Worm (Caenorhabditis elegans): ENCODE results near the gene gad-3.

gad-3 gene

ce11 chrV:9212499-9212898, 39.7 kb upstream of the gad-3 start:
- TF ChIP-seq tra-4 (tag; optimal IDR thresholded peaks at IDR 0.05) (no peak), ama-1 (optimal IDR thresholded peaks at IDR 0.05) (no peak), aly-1 (tag; optimal IDR thresholded peaks at IDR 0.05) (no peak), scrt-1 (GFP tag; IDR thresholded peaks at IDR 0.05) (no peak), ceh-36 (tag; optimal IDR thresholded peaks at IDR 0.05) (no peak), sea-1 (GFP tag; conservative IDR thresholded peaks at IDR 0.05) (no peak), flt-1 (GFP tag; IDR thresholded peaks at IDR 0.05) (no peak), tbx-37 (GFP tag; conservative IDR thresholded peaks at IDR 0.05) (no peak), tbx-11 (GFP tag; IDR thresholded peaks at IDR 0.05) (no peak), F13C5.2 (tag; optimal IDR thresholded peaks at IDR 0.05) (no peak), hnd-1 (tag; optimal IDR thresholded peaks at IDR 0.05) (no peak), B0310.2 (tag; optimal IDR thresholded peaks at IDR 0.05) (no peak), pes-1 (GFP tag; IDR thresholded peaks at IDR 0.05) (no peak), ceh-13 (GFP tag; optimal IDR thresholded peaks at IDR 0.05) (no peak), hmbx-1 (tag; optimal IDR thresholded peaks at IDR 0.05) (no peak), hmg-4 (GFP tag; optimal IDR thresholded peaks at IDR 0.05) (no peak), ets-7 (tag; optimal IDR thresholded peaks at IDR 0.05) (no peak)

ce11 chrV:9208878-9209277, 36.1 kb upstream of the gad-3 start:
- TF ChIP-seq F13C5.2 (tag; optimal IDR thresholded peaks at IDR 0.05): no peak
- no peak for TF ChIP-seq hmg-4 (GFP tag; optimal IDR thresholded peaks at IDR 0.05)
- TF ChIP-seq pes-1 (GFP tag; IDR thresholded peaks at IDR 0.05): no peak
- TF ChIP-seq aly-1 (tag; optimal IDR thresholded peaks at IDR 0.05): no peak
- no peak for TF ChIP-seq tbx-37 (GFP tag; conservative IDR thresholded peaks at IDR 0.05)
- no peak for TF ChIP-seq sea-1 (GFP tag; conservative IDR thresholded peaks at IDR 0.05)
- TF ChIP-seq hmbx-1 (tag; optimal IDR thresholded peaks at IDR 0.05): no peak
- TF ChIP-seq tra-4 (tag; optimal IDR thresholded peaks at IDR 0.05): no peak
- TF ChIP-seq hnd-1 (tag; optimal IDR thresholded peaks at IDR 0.05): no peak
- no peak for TF ChIP-seq scrt-1 (GFP tag; IDR thresholded peaks at IDR 0.05)
- no peak for TF ChIP-seq ceh-13 (GFP tag; optimal IDR thresholded peaks at IDR 0.05)
- no peak for TF ChIP-seq tbx-11 (GFP tag; IDR thresholded peaks at IDR 0.05)
- no peak for TF ChIP-seq ceh-36 (tag; optimal IDR thresholded peaks at IDR 0.05)
- TF ChIP-seq ets-7 (tag; optimal IDR thresholded peaks at IDR 0.05): no peak
- no peak for TF ChIP-seq ama-1 (optimal IDR thresholded peaks at IDR 0.05)
- TF ChIP-seq B0310.2 (tag; optimal IDR thresholded peaks at IDR 0.05): no peak
- TF ChIP-seq flt-1 (GFP tag; IDR thresholded peaks at IDR 0.05): no peak

- TF ChIP-seq ets-7 (tag; optimal IDR thresholded peaks at IDR 0.05) (no peak), scrt-1 (GFP tag; IDR thresholded peaks at IDR 0.05) (no peak), flt-1 (GFP tag; IDR thresholded peaks at IDR 0.05) (no peak), ama-1 (optimal IDR thresholded peaks at IDR 0.05) (no peak), tbx-37 (GFP tag; conservative IDR thresholded peaks at IDR 0.05) (no peak), tra-4 (tag; optimal IDR thresholded peaks at IDR 0.05) (no peak), hmbx-1 (tag; optimal IDR thresholded peaks at IDR 0.05) (no peak), F13C5.2 (tag; optimal IDR thresholded peaks at IDR 0.05) (no peak), ceh-36 (tag; optimal IDR thresholded peaks at IDR 0.05) (no peak), pes-1 (GFP tag; IDR thresholded peaks at IDR 0.05) (no peak), tbx-11 (GFP tag; IDR thresholded peaks at IDR 0.05) (no peak), hnd-1 (tag; optimal IDR thresholded peaks at IDR 0.05) (no peak), aly-1 (tag; optimal IDR thresholded peaks at IDR 0.05) (no peak), B0310.2 (tag; optimal IDR thresholded peaks at IDR 0.05) (no peak), hmg-4 (GFP tag; optimal IDR thresholded peaks at IDR 0.05) (no peak), ceh-13 (GFP tag; optimal IDR thresholded peaks at IDR 0.05) (no peak), sea-1 (GFP tag; conservative IDR thresholded peaks at IDR 0.05) (no peak)
These were observed 34.6 kb upstream of the gad-3 start, which contains the start of gene inx-10 for ce11 chrV:9207377-9207776. Gene inx-10, minus strand, starts transcription at chrV:9207477.

ce11 chrV:9202710-9203109, 29.9 kb upstream of the gad-3 start, which contains the start of gene asp-2:
Gene asp-2, plus strand, starts transcription at chrV:9203077.
- no peak for TF ChIP-seq pes-1 (GFP tag; IDR thresholded peaks at IDR 0.05)
- no peak for TF ChIP-seq hmbx-1 (tag; optimal IDR thresholded peaks at IDR 0.05)
- TF ChIP-seq aly-1 (tag; optimal IDR thresholded peaks at IDR 0.05): no peak
- no peak for TF ChIP-seq ama-1 (optimal IDR thresholded peaks at IDR 0.05)
- TF ChIP-seq ceh-36 (tag; optimal IDR thresholded peaks at IDR 0.05): no peak

ce11 chrV:9198887-9199286, 26.1 kb upstream of the gad-3 start, which contains the start of gene str-177:
Gene str-177, minus strand, starts transcription at chrV:9198987.
- TF ChIP-seq tbx-37 (GFP tag; conservative IDR thresholded peaks at IDR 0.05) (no peak), hmg-4 (GFP tag; optimal IDR thresholded peaks at IDR 0.05) (no peak), B0310.2 (tag; optimal IDR thresholded peaks at IDR 0.05) (no peak), hmbx-1 (tag; optimal IDR thresholded peaks at IDR 0.05) (no peak), hnd-1 (tag; optimal IDR thresholded peaks at IDR 0.05) (no peak)

ce11 chrV:9197121-9197520, 24.3 kb upstream of the gad-3 start, which contains the start of gene C24B5.4:
Gene C24B5.4, minus strand, starts transcription at chrV:9197326.
- no peak for TF ChIP-seq pes-1 (GFP tag; IDR thresholded peaks at IDR 0.05)
- TF ChIP-seq hmg-4 (GFP tag; optimal IDR thresholded peaks at IDR 0.05): no peak
- no peak for TF ChIP-seq F13C5.2 (tag; optimal IDR thresholded peaks at IDR 0.05)
- TF ChIP-seq flt-1 (GFP tag; IDR thresholded peaks at IDR 0.05): no peak
- no peak for TF ChIP-seq aly-1 (tag; optimal IDR thresholded peaks at IDR 0.05)
- no peak for TF ChIP-seq tbx-37 (GFP tag; conservative IDR thresholded peaks at IDR 0.05)
- TF ChIP-seq tra-4 (tag; optimal IDR thresholded peaks at IDR 0.05): no peak
- TF ChIP-seq B0310.2 (tag; optimal IDR thresholded peaks at IDR 0.05): no peak
- no peak for TF ChIP-seq ceh-13 (GFP tag; optimal IDR thresholded peaks at IDR 0.05)
- no peak for TF ChIP-seq ama-1 (optimal IDR thresholded peaks at IDR 0.05)
- no peak for TF ChIP-seq hmbx-1 (tag; optimal IDR thresholded peaks at IDR 0.05)
- TF ChIP-seq ets-7 (tag; optimal IDR thresholded peaks at IDR 0.05): no peak
- no peak for TF ChIP-seq sea-1 (GFP tag; conservative IDR thresholded peaks at IDR 0.05)
- no peak for TF ChIP-seq hnd-1 (tag; optimal IDR thresholded peaks at IDR 0.05)
- no peak for TF ChIP-seq tbx-11 (GFP tag; IDR thresholded peaks at IDR 0.05)
- TF ChIP-seq ceh-36 (tag; optimal IDR thresholded peaks at IDR 0.05): no peak
- TF ChIP-seq scrt-1 (GFP tag; IDR thresholded peaks at IDR 0.05): no peak

- TF ChIP-seq ama-1 (optimal IDR thresholded peaks at IDR 0.05) (no peak), F13C5.2 (tag; optimal IDR thresholded peaks at IDR 0.05) (no peak), aly-1 (tag; optimal IDR thresholded peaks at IDR 0.05) (no peak), ceh-36 (tag; optimal IDR thresholded peaks at IDR 0.05) (no peak), tra-4 (tag; optimal IDR thresholded peaks at IDR 0.05) (no peak), sea-1 (GFP tag; conservative IDR thresholded peaks at IDR 0.05) (no peak), pes-1 (GFP tag; IDR thresholded peaks at IDR 0.05) (no peak), hnd-1 (tag; optimal IDR thresholded peaks at IDR 0.05) (no peak), ceh-13 (GFP tag; optimal IDR thresholded peaks at IDR 0.05) (no peak), tbx-11 (GFP tag; IDR thresholded peaks at IDR 0.05) (no peak), ets-7 (tag; optimal IDR thresholded peaks at IDR 0.05) (no peak), scrt-1 (GFP tag; IDR thresholded peaks at IDR 0.05) (no peak), flt-1 (GFP tag; IDR thresholded peaks at IDR 0.05) (no peak), tbx-37 (GFP tag; conservative IDR thresholded peaks at IDR 0.05) (no peak), B0310.2 (tag; optimal IDR thresholded peaks at IDR 0.05) (no peak), hmg-4 (GFP tag; optimal IDR thresholded peaks at IDR 0.05) (no peak)
These were observed 21.2 kb upstream of the gad-3 start for ce11 chrV:9194055-9194454.
